Worm (Caenorhabditis elegans): ENCODE measurements around the gene aly-2.

ce11 chrIV:9118792-9119191 is 28.5 kb upstream of the aly-2 start, which contains the start of gene nrfl-1:
- TF ChIP-seq pqm-1 (tag; optimal IDR thresholded peaks at IDR 0.05) (no peak), dmd-4 (tag; optimal IDR thresholded peaks at IDR 0.05; ENCODE audit: borderline replicate concordance) (no peak), ama-1 (optimal IDR thresholded peaks at IDR 0.05) (no peak), fkh-10 (GFP tag; optimal IDR thresholded peaks at IDR 0.05) (no peak), ets-4 (tag; optimal IDR thresholded peaks at IDR 0.05) (no peak), dve-1 (tag; optimal IDR thresholded peaks at IDR 0.05) (no peak), tbx-2 (tag; optimal IDR thresholded peaks at IDR 0.05) (no peak), pat-9 (tag; optimal IDR thresholded peaks at IDR 0.05) (no peak), nfya-1 (tag; optimal IDR thresholded peaks at IDR 0.05) (no peak), C08G9.2 (tag; optimal IDR thresholded peaks at IDR 0.05) (no peak)
